Fruit fly (Drosophila melanogaster) whole organism, embryonic: Measurements from ENCODE around the gene Amacr.

Experiments used
- Adf1 ChIP-seq: fragments of 200-800 bp; sonication (Bioruptor generic); IDR thresholded peaks from 2 replicates; pipeline ENCODE4 v1.3.6; 2022; ENCODE audit warnings: missing biosample characterization, missing genetic modification characterization
- Atf6 ChIP-seq: fragments of 200-800 bp; sonication (Bioruptor generic); IDR thresholded peaks from 2 replicates; pipeline ENCODE4 v1.3.6; 2022; ENCODE audit warnings: missing biosample characterization, missing genetic modification characterization
- Bgb ChIP-seq: fragments of 200-800 bp; sonication (Bioruptor generic); IDR thresholded peaks from 2 replicates; pipeline ENCODE4 v1.3.6; 2022; ENCODE audit warnings: missing biosample characterization, missing genetic modification characterization; ENCODE audit not compliant: partially characterized antibody
- BtbVII ChIP-seq: fragments of 200-800 bp; sonication (Bioruptor generic); optimal IDR thresholded peaks from 3 replicates; lab custom pipeline; 2017; ENCODE audit warnings: missing biosample characterization, mild to moderate bottlenecking, missing genetic modification characterization
- CG10267 ChIP-seq: fragments of 200-800 bp; sonication (Bioruptor generic); optimal IDR thresholded peaks from 2 replicates; lab custom pipeline; 2018; ENCODE audit warnings: missing biosample characterization, mild to moderate bottlenecking, missing genetic modification characterization, moderate library complexity
- CG10321 ChIP-seq: fragments of 200-800 bp; sonication (Bioruptor generic); IDR thresholded peaks from 2 replicates; pipeline ENCODE4 v1.3.6; 2022; ENCODE audit warnings: missing biosample characterization, missing genetic modification characterization
- CG10543 ChIP-seq: fragments of 200-800 bp; sonication (Bioruptor generic); optimal IDR thresholded peaks from 3 replicates; lab custom pipeline; 2017; ENCODE audit warnings: missing biosample characterization, mild to moderate bottlenecking, missing genetic modification characterization, moderate library complexity
- CG12299 ChIP-seq: fragments of 200-800 bp; sonication (Bioruptor generic); optimal IDR thresholded peaks from 2 replicates; lab custom pipeline; 2018; ENCODE audit warnings: missing biosample characterization, mild to moderate bottlenecking, missing genetic modification characterization
- CG13123 ChIP-seq: fragments of 200-800 bp; sonication (Bioruptor generic); optimal IDR thresholded peaks from 2 replicates; lab custom pipeline; 2016; ENCODE audit warnings: missing biosample characterization, missing genetic modification characterization
- CG13894 ChIP-seq: fragments of 200-800 bp; sonication (Bioruptor generic); optimal IDR thresholded peaks from 3 replicates; lab custom pipeline; 2018; ENCODE audit warnings: missing biosample characterization, mild to moderate bottlenecking, missing genetic modification characterization, moderate library complexity
- CG17912 ChIP-seq: fragments of 200-800 bp; sonication (Bioruptor generic); optimal IDR thresholded peaks from 2 replicates; lab custom pipeline; 2018; ENCODE audit warnings: missing biosample characterization, mild to moderate bottlenecking, missing genetic modification characterization
- CG1832 ChIP-seq: fragments of 200-800 bp; sonication (Bioruptor generic); optimal IDR thresholded peaks from 2 replicates; lab custom pipeline; 2017; ENCODE audit warnings: missing biosample characterization, mild to moderate bottlenecking, missing genetic modification characterization, inconsistent platforms
- CG18599 ChIP-seq: fragments of 200-800 bp; sonication (Bioruptor generic); optimal IDR thresholded peaks from 3 replicates; lab custom pipeline; 2017; ENCODE audit warnings: missing biosample characterization, missing genetic modification characterization, mild to moderate bottlenecking, moderate library complexity, missing genetic modification reagents
- CG31365 ChIP-seq: fragments of 200-800 bp; sonication (Bioruptor generic); optimal IDR thresholded peaks from 2 replicates; lab custom pipeline; 2018; ENCODE audit warnings: missing biosample characterization, mild to moderate bottlenecking, missing genetic modification characterization
- CG3407 ChIP-seq: fragments of 200-800 bp; sonication (Bioruptor generic); optimal IDR thresholded peaks from 2 replicates; lab custom pipeline; 2018; ENCODE audit warnings: missing biosample characterization, mild to moderate bottlenecking, missing genetic modification characterization
- CG34422 ChIP-seq: fragments of 200-800 bp; sonication (Bioruptor generic); IDR thresholded peaks from 3 replicates; pipeline ENCODE4 v1.3.6; 2022; ENCODE audit warnings: missing biosample characterization, missing genetic modification characterization
- CG4328 ChIP-seq: fragments of 200-800 bp; sonication (Bioruptor generic); optimal IDR thresholded peaks from 3 replicates; lab custom pipeline; 2017; ENCODE audit warnings: missing biosample characterization, missing genetic modification reagents, missing genetic modification characterization
- CG6272 ChIP-seq: fragments of 200-800 bp; sonication (Bioruptor generic); IDR thresholded peaks from 2 replicates; pipeline ENCODE4 v1.3.6; 2022; ENCODE audit warnings: missing biosample characterization, missing genetic modification characterization
- CG7839 ChIP-seq: fragments of 200-800 bp; sonication (Bioruptor generic); optimal IDR thresholded peaks from 3 replicates; lab custom pipeline; 2018; ENCODE audit warnings: missing biosample characterization, mild to moderate bottlenecking, missing genetic modification characterization, moderate library complexity
- Dad ChIP-seq: fragments of 200-800 bp; sonication (Bioruptor generic); optimal IDR thresholded peaks from 3 replicates; lab custom pipeline; 2016; ENCODE audit warnings: missing biosample characterization, missing genetic modification characterization
- Deaf1 ChIP-seq: fragments of 200-800 bp; optimal IDR thresholded peaks from 3 replicates; lab custom pipeline; 2019; ENCODE audit warnings: missing biosample characterization, mild to moderate bottlenecking, missing genetic modification characterization, moderate library complexity
- HLH54F ChIP-seq: fragments of 200-800 bp; sonication (Bioruptor generic); optimal IDR thresholded peaks from 3 replicates; lab custom pipeline; 2016; ENCODE audit warnings: missing biosample characterization, missing genetic modification characterization
- Hr39 ChIP-seq: fragments of >200 bp; optimal IDR thresholded peaks from 2 replicates; lab custom pipeline; 2017
- Lhr ChIP-seq: fragments of 200-800 bp; sonication (Bioruptor generic); optimal IDR thresholded peaks from 3 replicates; lab custom pipeline; 2017; ENCODE audit warnings: mild to moderate bottlenecking, missing biosample characterization, missing genetic modification reagents, missing genetic modification characterization
- Med ChIP-seq: fragments of 200-800 bp; sonication (Bioruptor generic); peaks from one replicate; lab custom pipeline; 2016; ENCODE audit warnings: missing biosample characterization, missing genetic modification characterization, mild to moderate bottlenecking, inconsistent platforms, moderate library complexity
- NFAT ChIP-seq: fragments of 200-800 bp; sonication (Bioruptor generic); IDR thresholded peaks from 2 replicates; pipeline ENCODE4 v1.3.6; 2022; ENCODE audit warnings: missing biosample characterization, missing genetic modification characterization
- NK7.1 ChIP-seq: fragments of 200-800 bp; sonication (Bioruptor generic); optimal IDR thresholded peaks from 3 replicates; lab custom pipeline; 2016; ENCODE audit warnings: missing biosample characterization, missing genetic modification characterization
- Ptx1 ChIP-seq: fragments of 200-800 bp; sonication (Bioruptor generic); IDR thresholded peaks from 2 replicates; pipeline ENCODE4 v1.3.6; 2022; ENCODE audit warnings: missing biosample characterization, missing genetic modification characterization
- Six4 ChIP-seq: fragments of 200-800 bp; sonication (Bioruptor generic); optimal IDR thresholded peaks from 2 replicates; lab custom pipeline; 2016; ENCODE audit warnings: missing biosample characterization, missing genetic modification characterization
- Spps ChIP-seq: fragments of 200-800 bp; sonication (Bioruptor generic); optimal IDR thresholded peaks from 2 replicates; lab custom pipeline; 2018; ENCODE audit warnings: missing biosample characterization, mild to moderate bottlenecking, missing genetic modification characterization
- bab2 ChIP-seq: fragments of 200-800 bp; sonication (Bioruptor generic); optimal IDR thresholded peaks from 2 replicates; lab custom pipeline; 2016; ENCODE audit warnings: missing biosample characterization, missing genetic modification characterization
- chinmo ChIP-seq: fragments of 200-800 bp; sonication (Bioruptor generic); IDR thresholded peaks from 4 replicates; pipeline ENCODE4 v1.3.6; 2022; ENCODE audit warnings: missing biosample characterization, missing genetic modification characterization; ENCODE audit not compliant: partially characterized antibody
- crol ChIP-seq: fragments of 200-800 bp; sonication (Bioruptor generic); IDR thresholded peaks from 2 replicates; pipeline ENCODE4 v1.3.6; 2022; ENCODE audit warnings: missing biosample characterization, missing genetic modification characterization
- da ChIP-seq: fragments of 200-800 bp; sonication (Bioruptor generic); optimal IDR thresholded peaks from 2 replicates; lab custom pipeline; 2016; ENCODE audit warnings: missing biosample characterization, missing genetic modification characterization
- danr ChIP-seq: fragments of 200-800 bp; sonication (Bioruptor generic); IDR thresholded peaks from 2 replicates; pipeline ENCODE4 v1.3.6; 2022; ENCODE audit warnings: missing biosample characterization, missing genetic modification characterization
- disco-r ChIP-seq: fragments of 200-800 bp; sonication (Bioruptor generic); optimal IDR thresholded peaks from 2 replicates; lab custom pipeline; 2016; ENCODE audit warnings: missing biosample characterization, missing genetic modification characterization
- ewg ChIP-seq: fragments of 200-800 bp; sonication (Bioruptor generic); optimal IDR thresholded peaks from 3 replicates; lab custom pipeline; 2017; ENCODE audit warnings: mild to moderate bottlenecking, missing biosample characterization, missing genetic modification reagents, missing genetic modification characterization
- ftz-f1 ChIP-seq: fragments of 200-800 bp; sonication (Bioruptor generic); optimal IDR thresholded peaks from 2 replicates; lab custom pipeline; 2016; ENCODE audit warnings: missing biosample characterization, missing genetic modification characterization
- kni ChIP-seq: fragments of 200-800 bp; sonication (Bioruptor generic); optimal IDR thresholded peaks from 3 replicates; lab custom pipeline; 2017; ENCODE audit warnings: mild to moderate bottlenecking, missing biosample characterization, missing genetic modification reagents, missing genetic modification characterization
- nau ChIP-seq: fragments of 200-800 bp; sonication (Bioruptor generic); optimal IDR thresholded peaks from 3 replicates; lab custom pipeline; 2017; ENCODE audit warnings: missing biosample characterization, mild to moderate bottlenecking, missing genetic modification characterization, missing genetic modification reagents
- nerfin-1 ChIP-seq: fragments of 200-800 bp; sonication (Bioruptor generic); optimal IDR thresholded peaks from 3 replicates; lab custom pipeline; 2019; ENCODE audit warnings: missing biosample characterization, mild to moderate bottlenecking, missing genetic modification characterization, moderate library complexity
- oc ChIP-seq: fragments of 200-800 bp; sonication (Bioruptor generic); optimal IDR thresholded peaks from 2 replicates; lab custom pipeline; 2018; ENCODE audit warnings: missing biosample characterization, mild to moderate bottlenecking, missing genetic modification characterization, moderate library complexity
- onecut ChIP-seq: fragments of 200-800 bp; sonication (Bioruptor generic); IDR thresholded peaks from 2 replicates; pipeline ENCODE4 v1.3.6; 2022; ENCODE audit warnings: missing biosample characterization, missing genetic modification characterization
- pros ChIP-seq: fragments of 200-800 bp; sonication (Bioruptor generic); optimal IDR thresholded peaks from 3 replicates; lab custom pipeline; 2019; ENCODE audit warnings: missing biosample characterization, mild to moderate bottlenecking, missing genetic modification characterization, moderate library complexity
- scrt ChIP-seq: fragments of 200-800 bp; sonication (Bioruptor generic); optimal IDR thresholded peaks from 2 replicates; lab custom pipeline; 2018; ENCODE audit warnings: missing biosample characterization, mild to moderate bottlenecking, missing genetic modification characterization, moderate library complexity
- sens ChIP-seq: fragments of 200-800 bp; sonication (Bioruptor generic); peaks from one replicate; lab custom pipeline; 2016; ENCODE audit warnings: missing biosample characterization, missing genetic modification characterization
- slp2 ChIP-seq: fragments of 200-800 bp; sonication (Bioruptor generic); optimal IDR thresholded peaks from 2 replicates; lab custom pipeline; 2016; ENCODE audit warnings: missing biosample characterization, missing genetic modification characterization
- sug ChIP-seq: fragments of 200-800 bp; optimal IDR thresholded peaks from 2 replicates; lab custom pipeline; 2019; ENCODE audit warnings: missing biosample characterization, mild to moderate bottlenecking, missing genetic modification characterization, moderate library complexity
- tin ChIP-seq: fragments of 200-800 bp; sonication (Bioruptor generic); optimal IDR thresholded peaks from 3 replicates; lab custom pipeline; 2016; ENCODE audit warnings: missing biosample characterization, missing genetic modification characterization
- wdn ChIP-seq: fragments of 200-800 bp; sonication (Bioruptor generic); IDR thresholded peaks from 2 replicates; pipeline ENCODE4 v1.3.6; 2022; ENCODE audit warnings: missing biosample characterization, missing genetic modification characterization
- zen2 ChIP-seq: fragments of 200-800 bp; sonication (Bioruptor generic); IDR thresholded peaks from 3 replicates; pipeline ENCODE4 v1.3.6; 2022; ENCODE audit warnings: missing biosample characterization, missing genetic modification characterization; ENCODE audit not compliant: partially characterized antibody

The Amacr gene

dm6 chr2L:20720011-20720410 lies 32.1 kb downstream of the Amacr start:
- no peak for TF ChIP-seq kni (GFP tag; lab: Kevin White, UChicago)
- no peak for TF ChIP-seq CG12299 (tag; lab: Kevin White, UChicago)
- TF ChIP-seq Deaf1 (tag; lab: Kevin White, UChicago), result peak; percentile 61
- peak; percentile 98 for TF ChIP-seq ewg (GFP tag; lab: Kevin White, UChicago)
- TF ChIP-seq disco-r (GFP tag; lab: Kevin White, UChicago), result no peak
- TF ChIP-seq Lhr (GFP tag; lab: Kevin White, UChicago), result no peak
- TF ChIP-seq Med (GFP tag; lab: Kevin White, UChicago), result peak; percentile 69
- TF ChIP-seq ftz-f1, result peak; percentile 13
- TF ChIP-seq onecut (GFP tag; lab: Robert Waterston, UW), result peak; percentile 97
- TF ChIP-seq CG10321 (GFP tag; lab: Robert Waterston, UW), result peak; percentile 89
- TF ChIP-seq chinmo (GFP tag; lab: Robert Waterston, UW), result peak; percentile 64; the same call in 1 of the 4 replicates
- 0 out of 2 replicates have a peak, but pooled peaks have one; percentile 8 for TF ChIP-seq Bgb (GFP tag; lab: Robert Waterston, UW)
- TF ChIP-seq scrt (GFP tag; lab: Kevin White, UChicago), result peak; percentile 26
- TF ChIP-seq CG34422, result peak; percentile 45; the same call in 1 of the 3 replicates
- TF ChIP-seq NK7.1 (GFP tag; lab: Kevin White, UChicago), result no peak
- TF ChIP-seq sens, result peak; percentile 69
- no peak for TF ChIP-seq CG6272 (GFP tag; lab: Robert Waterston, UW)
- peak; percentile 73 for TF ChIP-seq Adf1 (GFP tag; lab: Robert Waterston, UW)
- TF ChIP-seq nau (GFP tag; lab: Kevin White, UChicago), result no peak
- TF ChIP-seq crol, result peak; percentile 88
- TF ChIP-seq BtbVII (GFP tag; lab: Kevin White, UChicago), result peak; percentile 96
- no peak for TF ChIP-seq bab2 (GFP tag; lab: Kevin White, UChicago)
- no peak for TF ChIP-seq CG17912
- TF ChIP-seq CG1832 (GFP tag; lab: Kevin White, UChicago), result peak; percentile 60
- TF ChIP-seq CG10543, result no peak
- TF ChIP-seq Dad, result no peak
- no peak for TF ChIP-seq zen2
- TF ChIP-seq CG13123 (GFP tag; lab: Kevin White, UChicago), result no peak
- TF ChIP-seq CG18599 (GFP tag; lab: Kevin White, UChicago), result peak; percentile 1
- peak; percentile 11 for TF ChIP-seq Hr39
- TF ChIP-seq, all 482 proteins: peak for 17

DNA sequence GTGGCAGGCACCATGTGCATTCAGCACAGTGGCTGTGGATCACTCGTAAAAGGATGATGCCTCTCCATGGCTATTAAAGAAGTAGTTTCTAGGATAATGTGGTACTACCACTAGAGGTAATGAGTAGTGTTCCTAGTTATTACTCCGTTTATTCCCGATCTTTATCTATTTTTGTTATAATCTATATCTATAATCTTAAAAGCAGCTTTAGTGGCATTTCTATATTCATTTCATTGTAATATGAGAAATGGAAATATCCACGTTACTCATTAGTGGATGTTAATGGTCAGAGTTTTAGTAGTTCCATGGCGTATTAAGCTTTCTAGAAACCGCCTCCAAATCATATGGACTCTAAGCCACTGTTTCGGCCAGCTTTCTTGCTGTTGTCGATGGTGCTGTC lies 35.4 kb downstream of the Amacr start:
- TF ChIP-seq wdn, result no peak
- no peak for TF ChIP-seq slp2 (GFP tag; lab: Kevin White, UChicago)
- no peak for TF ChIP-seq HLH54F (GFP tag; lab: Kevin White, UChicago)
- TF ChIP-seq Ptx1 (GFP tag; lab: Robert Waterston, UW), result no peak
- TF ChIP-seq sug, result no peak
- no peak for TF ChIP-seq danr (GFP tag; lab: Robert Waterston, UW)
- no peak for TF ChIP-seq tin (GFP tag; lab: Kevin White, UChicago)
- TF ChIP-seq NFAT (GFP tag; lab: Robert Waterston, UW), result no peak

- TF ChIP-seq CG31365 (tag; lab: Kevin White, UChicago) (no peak), pros (GFP tag; lab: Kevin White, UChicago) (peak; percentile 82), CG4328 (no peak), da (GFP tag; lab: Kevin White, UChicago) (no peak), CG10267 (tag; lab: Kevin White, UChicago) (peak; percentile 15), CG7839 (tag; lab: Kevin White, UChicago) (no peak), Six4 (GFP tag; lab: Kevin White, UChicago) (no peak), Atf6 (GFP tag; lab: Robert Waterston, UW) (no peak), nerfin-1 (peak; percentile 7), CG3407 (GFP tag; lab: Kevin White, UChicago) (peak; percentile 16), oc (peak; percentile 21), CG13894 (no peak), Spps (peak; percentile 59)
These were observed 36.1 kb downstream of the Amacr start for dm6 chr2L:20716077-20716476.
